Fruit fly (Drosophila melanogaster) whole organism, embryonic: ENCODE results near the gene Sirt4.

ENCODE experiments used
- Abd-B ChIP-seq: fragments of 200-800 bp; sonication (Bioruptor generic); optimal IDR thresholded peaks from 2 replicates; lab custom pipeline; 2018; ENCODE audit warnings: missing biosample characterization, mild to moderate bottlenecking, missing genetic modification characterization, moderate library complexity
- Atf-2 ChIP-seq: fragments of 200-800 bp; sonication (Bioruptor generic); optimal IDR thresholded peaks from 2 replicates; lab custom pipeline; 2016; ENCODE audit warnings: missing biosample characterization, missing genetic modification characterization
- Atf3 ChIP-seq: fragments of 200-800 bp; sonication (Bioruptor generic); optimal IDR thresholded peaks from 3 replicates; lab custom pipeline; 2016; ENCODE audit warnings: missing biosample characterization, missing genetic modification characterization
- C15 ChIP-seq: fragments of 200-800 bp; sonication (Bioruptor generic); IDR thresholded peaks from 3 replicates; pipeline ENCODE4 v1.3.6; 2022; ENCODE audit warnings: missing biosample characterization, missing genetic modification characterization
- CG11696 ChIP-seq: fragments of 200-800 bp; sonication (Bioruptor generic); IDR thresholded peaks from 2 replicates; pipeline ENCODE4 v1.3.6; 2022; ENCODE audit warnings: missing biosample characterization, missing genetic modification characterization
- CG13424 ChIP-seq: fragments of 200-800 bp; sonication (Bioruptor generic); optimal IDR thresholded peaks from 2 replicates; lab custom pipeline; 2019; ENCODE audit warnings: missing biosample characterization, mild to moderate bottlenecking, missing genetic modification characterization, moderate library complexity
- CG14965 ChIP-seq: fragments of 200-800 bp; sonication (Bioruptor generic); optimal IDR thresholded peaks from 2 replicates; lab custom pipeline; 2016; ENCODE audit warnings: missing biosample characterization, missing genetic modification characterization, borderline replicate concordance
- CG16815 ChIP-seq: fragments of 200-800 bp; sonication (Bioruptor generic); optimal IDR thresholded peaks from 3 replicates; lab custom pipeline; 2017; ENCODE audit warnings: missing biosample characterization, mild to moderate bottlenecking, missing genetic modification characterization
- CG16863 ChIP-seq: fragments of 200-800 bp; sonication (Bioruptor generic); optimal IDR thresholded peaks from 3 replicates; lab custom pipeline; 2016; ENCODE audit warnings: missing biosample characterization, missing genetic modification characterization
- CG17385 ChIP-seq: fragments of 200-800 bp; sonication (Bioruptor generic); optimal IDR thresholded peaks from 3 replicates; lab custom pipeline; 2018; ENCODE audit warnings: missing biosample characterization, mild to moderate bottlenecking, missing genetic modification characterization
- CG17802 ChIP-seq: fragments of 200-800 bp; sonication (Bioruptor generic); optimal IDR thresholded peaks from 2 replicates; lab custom pipeline; 2018; ENCODE audit warnings: missing biosample characterization, mild to moderate bottlenecking, missing genetic modification characterization, moderate library complexity
- CG17912 ChIP-seq: fragments of 200-800 bp; sonication (Bioruptor generic); optimal IDR thresholded peaks from 2 replicates; lab custom pipeline; 2018; ENCODE audit warnings: missing biosample characterization, mild to moderate bottlenecking, missing genetic modification characterization
- CG1832 ChIP-seq: fragments of 200-800 bp; sonication (Bioruptor generic); optimal IDR thresholded peaks from 2 replicates; lab custom pipeline; 2017; ENCODE audit warnings: missing biosample characterization, mild to moderate bottlenecking, missing genetic modification characterization, inconsistent platforms
- CG18599 ChIP-seq: fragments of 200-800 bp; sonication (Bioruptor generic); optimal IDR thresholded peaks from 3 replicates; lab custom pipeline; 2017; ENCODE audit warnings: missing biosample characterization, missing genetic modification characterization, mild to moderate bottlenecking, moderate library complexity, missing genetic modification reagents
- CG3163 ChIP-seq: fragments of 200-800 bp; sonication (Bioruptor generic); optimal IDR thresholded peaks from 3 replicates; lab custom pipeline; 2016; ENCODE audit warnings: missing biosample characterization, missing genetic modification characterization
- CG3281 ChIP-seq: fragments of 200-800 bp; sonication (Bioruptor generic); optimal IDR thresholded peaks from 3 replicates; lab custom pipeline; 2017; ENCODE audit warnings: missing biosample characterization, mild to moderate bottlenecking, missing genetic modification characterization
- CG33213 ChIP-seq: fragments of 200-800 bp; sonication (Bioruptor generic); optimal IDR thresholded peaks from 3 replicates; lab custom pipeline; 2016; ENCODE audit warnings: missing biosample characterization, missing genetic modification characterization
- CG5245 ChIP-seq: fragments of 200-800 bp; sonication (Bioruptor generic); optimal IDR thresholded peaks from 3 replicates; lab custom pipeline; 2016; ENCODE audit warnings: missing biosample characterization, missing genetic modification characterization
- CG7928 ChIP-seq: fragments of 200-800 bp; sonication (Bioruptor generic); optimal IDR thresholded peaks from 2 replicates; lab custom pipeline; 2017; ENCODE audit warnings: missing biosample characterization, mild to moderate bottlenecking, missing genetic modification characterization
- CG8290 ChIP-seq, 3 experiments: fragments of 200-800 bp; sonication (Bioruptor generic); optimal IDR thresholded peaks; 2 replicates each; lab custom pipeline; 2016 to 2019; ENCODE audit warnings: missing biosample characterization in 3 of 3, missing genetic modification characterization in 3 of 3, mild to moderate bottlenecking in 2 of 3, moderate library complexity in 1 of 3
- CG8924 ChIP-seq: fragments of 200-800 bp; optimal IDR thresholded peaks from 3 replicates; lab custom pipeline; 2019; ENCODE audit warnings: missing biosample characterization, mild to moderate bottlenecking, missing genetic modification characterization, moderate library complexity
- CG9215 ChIP-seq: fragments of 200-800 bp; sonication (Bioruptor generic); IDR thresholded peaks from 2 replicates; pipeline ENCODE4 v1.3.6; 2022; ENCODE audit warnings: missing biosample characterization, missing genetic modification characterization
- Dll ChIP-seq: fragments of 200-800 bp; sonication (Bioruptor generic); IDR thresholded peaks from 4 replicates; pipeline ENCODE4 v1.3.6; 2022; ENCODE audit warnings: missing biosample characterization, missing genetic modification characterization; ENCODE audit not compliant: partially characterized antibody
- Doc3 ChIP-seq: fragments of 200-800 bp; sonication (Bioruptor generic); IDR thresholded peaks from 3 replicates; pipeline ENCODE4 v1.3.6; 2022; ENCODE audit warnings: missing biosample characterization, missing genetic modification characterization; ENCODE audit not compliant: partially characterized antibody
- Gsc ChIP-seq: fragments of 200-800 bp; sonication (Bioruptor generic); IDR thresholded peaks from 2 replicates; pipeline ENCODE4 v1.3.6; 2022; ENCODE audit warnings: missing biosample characterization, missing genetic modification characterization
- Hr3 ChIP-seq: fragments of 200-800 bp; sonication (Bioruptor generic); optimal IDR thresholded peaks from 3 replicates; lab custom pipeline; 2016; ENCODE audit warnings: missing biosample characterization, missing genetic modification characterization
- Lpt ChIP-seq: fragments of >200 bp; optimal IDR thresholded peaks from 2 replicates; lab custom pipeline; 2018; ENCODE audit warnings: missing biosample characterization, missing genetic modification characterization
- Meics ChIP-seq: fragments of 200-800 bp; sonication (Bioruptor generic); optimal IDR thresholded peaks from 2 replicates; lab custom pipeline; 2017; ENCODE audit warnings: missing biosample characterization, mild to moderate bottlenecking, missing genetic modification characterization
- Nf-YA ChIP-seq: fragments of 200-800 bp; sonication (Bioruptor generic); IDR thresholded peaks from 2 replicates; pipeline ENCODE4 v1.3.6; 2022; ENCODE audit warnings: missing biosample characterization, missing genetic modification characterization
- PHDP ChIP-seq: fragments of 200-800 bp; sonication (Bioruptor generic); optimal IDR thresholded peaks from 3 replicates; lab custom pipeline; 2018; ENCODE audit warnings: missing biosample characterization, mild to moderate bottlenecking, missing genetic modification characterization, moderate library complexity
- btn ChIP-seq: fragments of 200-800 bp; sonication (Bioruptor generic); optimal IDR thresholded peaks from 2 replicates; lab custom pipeline; 2016; ENCODE audit warnings: missing biosample characterization, missing genetic modification characterization
- chif ChIP-seq, 2 experiments: fragments of 200-800 bp; sonication (Bioruptor generic); optimal IDR thresholded peaks; 3 replicates each; lab custom pipeline; 2016; ENCODE audit warnings: missing biosample characterization in 2 of 2, missing genetic modification characterization in 2 of 2
- croc ChIP-seq: fragments of 200-800 bp; sonication (Bioruptor generic); conservative IDR thresholded peaks from 3 replicates; pipeline ENCODE4 v1.3.6; 2022; ENCODE audit warnings: missing biosample characterization, missing genetic modification characterization
- dati ChIP-seq: fragments of 200-800 bp; sonication (Bioruptor generic); IDR thresholded peaks from 2 replicates; pipeline ENCODE4 v1.3.6; 2022; ENCODE audit warnings: missing biosample characterization, missing genetic modification characterization
- dysf ChIP-seq: fragments of 200-800 bp; sonication (Bioruptor generic); IDR thresholded peaks from 3 replicates; pipeline ENCODE4 v1.3.6; 2022; ENCODE audit warnings: missing biosample characterization, missing genetic modification characterization
- ems ChIP-seq: fragments of 200-800 bp; sonication (Bioruptor generic); optimal IDR thresholded peaks from 3 replicates; lab custom pipeline; 2016; ENCODE audit warnings: missing biosample characterization, missing genetic modification characterization
- exex ChIP-seq: fragments of 200-800 bp; sonication (Bioruptor generic); optimal IDR thresholded peaks from 4 replicates; lab custom pipeline; 2018; ENCODE audit warnings: missing biosample characterization, mild to moderate bottlenecking, missing genetic modification characterization, moderate library complexity
- grau ChIP-seq: fragments of 200-800 bp; optimal IDR thresholded peaks from 3 replicates; lab custom pipeline; 2019; ENCODE audit warnings: missing biosample characterization, mild to moderate bottlenecking, missing genetic modification characterization, moderate library complexity
- hb ChIP-seq: fragments of 200-800 bp; sonication (Bioruptor generic); IDR thresholded peaks from 3 replicates; pipeline ENCODE4 v1.3.6; 2022; ENCODE audit warnings: missing biosample characterization, missing genetic modification characterization; ENCODE audit not compliant: partially characterized antibody
- lbe ChIP-seq: fragments of 200-800 bp; sonication (Bioruptor generic); optimal IDR thresholded peaks from 2 replicates; lab custom pipeline; 2016; ENCODE audit warnings: missing biosample characterization, mild to moderate bottlenecking, missing genetic modification characterization
- lola ChIP-seq, 3 experiments: fragments of >200 bp in 2 of 3; fragments of 200-800 bp in 1 of 3; sonication (Bioruptor generic) in 1 of 3; optimal IDR thresholded peaks; 2 replicates each; lab custom pipeline; 2017 to 2019; ENCODE audit warnings: missing biosample characterization in 3 of 3, missing genetic modification characterization in 3 of 3, mild to moderate bottlenecking in 1 of 3, moderate library complexity in 1 of 3
- lov ChIP-seq, 2 experiments: fragments of 200-800 bp in 1 of 2; fragments of >200 bp in 1 of 2; sonication (Bioruptor generic) in 1 of 2; IDR thresholded peaks in 1 of 2; optimal IDR thresholded peaks in 1 of 2; 2 replicates in 1 of 2; 3 replicates in 1 of 2; pipeline versions ENCODE4 v1.3.6 to Lab custom; 2017 to 2022; ENCODE audit warnings: missing biosample characterization in 1 of 2, missing genetic modification characterization in 1 of 2
- nmo ChIP-seq: fragments of 200-800 bp; sonication (Bioruptor generic); optimal IDR thresholded peaks from 2 replicates; lab custom pipeline; 2018; ENCODE audit warnings: missing biosample characterization, mild to moderate bottlenecking, missing genetic modification characterization, moderate library complexity
- nom ChIP-seq: fragments of 200-800 bp; sonication (Bioruptor generic); optimal IDR thresholded peaks from 2 replicates; lab custom pipeline; 2017; ENCODE audit warnings: missing biosample characterization, missing genetic modification characterization, mild to moderate bottlenecking, moderate library complexity, missing genetic modification reagents
- sim ChIP-seq: fragments of 200-800 bp; sonication (Bioruptor generic); IDR thresholded peaks from 2 replicates; pipeline ENCODE4 v1.3.6; 2022; ENCODE audit warnings: missing biosample characterization, missing genetic modification characterization
- sna ChIP-seq: fragments of 200-800 bp; sonication (Bioruptor generic); IDR thresholded peaks from 2 replicates; pipeline ENCODE4 v1.3.6; 2022; ENCODE audit warnings: missing biosample characterization, missing genetic modification characterization; ENCODE audit not compliant: partially characterized antibody
- sr ChIP-seq: fragments of 200-800 bp; sonication (Bioruptor generic); IDR thresholded peaks from 3 replicates; pipeline ENCODE4 v1.3.6; 2022; ENCODE audit warnings: missing biosample characterization, missing genetic modification characterization
- ssp ChIP-seq: fragments of 200-800 bp; sonication (Bioruptor generic); IDR thresholded peaks from 2 replicates; pipeline ENCODE4 v1.3.6; 2022; ENCODE audit warnings: missing biosample characterization, missing genetic modification characterization
- toy ChIP-seq: fragments of 200-800 bp; sonication (Bioruptor generic); IDR thresholded peaks from 2 replicates; pipeline ENCODE4 v1.3.6; 2022; ENCODE audit warnings: missing biosample characterization, missing genetic modification characterization

Sirt4 gene

DNA sequence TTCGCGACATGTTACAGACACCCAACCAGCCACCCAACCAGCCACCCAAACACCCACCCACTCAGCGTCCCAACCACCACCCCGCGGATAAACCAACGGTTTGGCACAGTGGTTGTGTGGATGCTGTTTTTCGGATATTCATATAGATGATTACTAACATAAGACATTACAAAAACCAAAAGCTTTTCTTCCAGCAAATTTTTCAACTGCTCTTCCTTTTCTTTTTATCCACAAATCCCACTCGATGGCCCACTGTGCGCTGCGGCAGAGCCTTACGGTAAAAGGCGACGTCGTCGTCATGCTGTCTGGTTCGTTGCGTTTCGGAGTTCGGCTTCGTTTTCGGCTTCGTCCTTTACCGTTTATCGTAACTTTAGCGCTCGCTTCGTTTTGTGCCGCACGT, 27.2 kb downstream of the Sirt4 start (continued):
- TF ChIP-seq CG7928 (GFP tag; lab: Kevin White, UChicago) (no peak), nmo (GFP tag; lab: Kevin White, UChicago) (peak; percentile 48), Gsc (GFP tag; lab: Robert Waterston, UW) (peak; percentile 22; the same call in 1 of the 2 replicates), CG16863 (GFP tag; lab: Kevin White, UChicago) (peak; percentile 51), CG13424 (tag; lab: Kevin White, UChicago) (peak; percentile 56), CG17802 (tag; lab: Kevin White, UChicago) (peak; percentile 15), CG5245 (GFP tag; lab: Kevin White, UChicago) (no peak), toy (GFP tag; lab: Robert Waterston, UW) (no peak), CG3281 (GFP tag; lab: Kevin White, UChicago) (peak; percentile 57), CG16815 (GFP tag; lab: Kevin White, UChicago) (peak; percentile 27), sr (GFP tag; lab: Robert Waterston, UW) (no peak), hb (GFP tag; lab: Robert Waterston, UW) (no peak), lov (optimal IDR thresholded peaks at IDR 0.05; lab: Kevin White, UChicago) (no peak), lov (GFP tag; IDR thresholded peaks at IDR 0.05; lab: Robert Waterston, UW) (0 out of 3 replicates have a peak, but pooled peaks have one; percentile 28), btn (GFP tag; lab: Kevin White, UChicago) (peak; percentile 4), lola (GFP tag; optimal IDR thresholded peaks at IDR 0.05; lab: Kevin White, UChicago) (peak in 1 of 3 experiments; percentile 18), PHDP (peak; percentile 56), croc (GFP tag; lab: Robert Waterston, UW) (peak; percentile 27; the same call in 1 of the 3 replicates), Hr3 (GFP tag; lab: Kevin White, UChicago) (peak; percentile 4), Atf-2 (peak; percentile 10), CG3163 (GFP tag; lab: Kevin White, UChicago) (no peak), C15 (GFP tag; lab: Robert Waterston, UW) (no peak), Nf-YA (GFP tag; lab: Robert Waterston, UW) (no peak), CG11696 (GFP tag; lab: Robert Waterston, UW) (0 out of 2 replicates have a peak, but pooled peaks have one; percentile 16), Lpt (no peak), Doc3 (GFP tag; lab: Robert Waterston, UW) (no peak), CG14965 (GFP tag; lab: Kevin White, UChicago) (no peak), nom (GFP tag; lab: Kevin White, UChicago) (no peak), Atf3 (GFP tag; lab: Kevin White, UChicago) (no peak), Dll (no peak), dysf (GFP tag; lab: Robert Waterston, UW) (peak; percentile 75), ssp (0 out of 2 replicates have a peak, but pooled peaks have one; percentile 18), ems (GFP tag; lab: Kevin White, UChicago) (peak; percentile 52), CG18599 (GFP tag; lab: Kevin White, UChicago) (peak; percentile 88), CG17385 (GFP tag; lab: Kevin White, UChicago) (peak; percentile 18), dati (GFP tag; lab: Robert Waterston, UW) (peak; percentile 63), CG8290 (GFP tag; optimal IDR thresholded peaks at IDR 0.05; lab: Kevin White, UChicago) (no peak), CG8290 (tag; optimal IDR thresholded peaks at IDR 0.05; lab: Kevin White, UChicago) (peak in 1 of 2 experiments; percentile 52), exex (tag; lab: Kevin White, UChicago) (no peak), sna (GFP tag; lab: Robert Waterston, UW) (no peak), sim (GFP tag; lab: Robert Waterston, UW) (no peak), grau (tag; lab: Kevin White, UChicago) (peak; percentile 54), lbe (GFP tag; lab: Kevin White, UChicago) (no peak), chif (GFP tag; optimal IDR thresholded peaks at IDR 0.05; lab: Kevin White, UChicago) (peak; percentile 53 to 60), CG17912 (no peak), CG33213 (GFP tag; lab: Kevin White, UChicago) (no peak), CG9215 (peak; percentile 50; the same call in 1 of the 2 replicates), Meics (GFP tag; lab: Kevin White, UChicago) (peak; percentile 64), Abd-B (no peak), CG1832 (no peak), CG8924 (tag; lab: Kevin White, UChicago) (peak; percentile 27)
